Fruit fly (Drosophila melanogaster): ENCODE measurements around the gene CG12213.
A peak's percentile ranks its signal among the peaks of the same experiment; 100 is the strongest.

The CG12213 gene

dm6 chr3R:12005417-12005816 lies 37.9 kb upstream of the CG12213 start, which contains the start of gene Tk:
TSS of gene Tk (minus strand) at chr3R:12005473.
- TF ChIP-seq Myc (optimal IDR thresholded peaks at IDR 0.05): no peak
- no peak for TF ChIP-seq Abd-B (GFP tag; optimal IDR thresholded peaks at IDR 0.05)
- no peak for TF ChIP-seq rgr (GFP tag; optimal IDR thresholded peaks at IDR 0.05)
- no peak for TF ChIP-seq ey (GFP tag; optimal IDR thresholded peaks at IDR 0.05)
- TF ChIP-seq jim (GFP tag; optimal IDR thresholded peaks at IDR 0.05): no peak
- no peak for TF ChIP-seq Vsx2 (GFP tag; optimal IDR thresholded peaks at IDR 0.05; ENCODE audit: partially characterized antibody)
- TF ChIP-seq woc (GFP tag; optimal IDR thresholded peaks at IDR 0.05): no peak
- no peak for TF ChIP-seq h (GFP tag; optimal IDR thresholded peaks at IDR 0.05)
- TF ChIP-seq Rel (GFP tag; optimal IDR thresholded peaks at IDR 0.05): no peak
- TF ChIP-seq Rel (tag; optimal IDR thresholded peaks at IDR 0.05): no peak
- no peak for TF ChIP-seq N (GFP tag; optimal IDR thresholded peaks at IDR 0.05)
- no peak for TF ChIP-seq Mio (GFP tag; optimal IDR thresholded peaks at IDR 0.05)
- TF ChIP-seq fru (GFP tag; optimal IDR thresholded peaks at IDR 0.05): no peak

dm6 chr3R:11999074-11999473 lies 31.6 kb upstream of the CG12213 start, which contains the start of gene Ect3:
TSS of gene Ect3 (plus strand) at chr3R:11999278.
- TF ChIP-seq Rel (GFP tag; optimal IDR thresholded peaks at IDR 0.05) (no peak), Rel (tag; optimal IDR thresholded peaks at IDR 0.05) (no peak), woc (GFP tag; optimal IDR thresholded peaks at IDR 0.05) (no peak), Dfd (GFP tag; optimal IDR thresholded peaks at IDR 0.05) (no peak), ey (GFP tag; optimal IDR thresholded peaks at IDR 0.05) (no peak), tai (GFP tag; optimal IDR thresholded peaks at IDR 0.05) (no peak), dl (GFP tag; optimal IDR thresholded peaks at IDR 0.05; ENCODE audit: insufficient read depth in 1 of 2, partially characterized antibody in 2 of 2) (no peak), Dif (GFP tag; optimal IDR thresholded peaks at IDR 0.05; ENCODE audit: partially characterized antibody) (no peak), jim (GFP tag; optimal IDR thresholded peaks at IDR 0.05) (no peak), Vsx2 (GFP tag; optimal IDR thresholded peaks at IDR 0.05; ENCODE audit: partially characterized antibody) (no peak), fru (GFP tag; optimal IDR thresholded peaks at IDR 0.05) (no peak), N (GFP tag; optimal IDR thresholded peaks at IDR 0.05) (no peak), CrebA (GFP tag; optimal IDR thresholded peaks at IDR 0.05; ENCODE audit: borderline replicate concordance) (no peak), h (GFP tag; optimal IDR thresholded peaks at IDR 0.05) (no peak), dmrt93B (GFP tag; optimal IDR thresholded peaks at IDR 0.05) (no peak)

dm6 chr3R:11998130-11998529 lies 30.6 kb upstream of the CG12213 start:
- TF ChIP-seq Vsx2 (GFP tag; optimal IDR thresholded peaks at IDR 0.05; ENCODE audit: partially characterized antibody): no peak
- peak; percentile 39 for TF ChIP-seq Dfd (GFP tag; optimal IDR thresholded peaks at IDR 0.05)

- TF ChIP-seq br (GFP tag; optimal IDR thresholded peaks at IDR 0.05) (peak; percentile 6), Hr83 (GFP tag; optimal IDR thresholded peaks at IDR 0.05; ENCODE audit: poor library complexity, severe bottlenecking) (peak; percentile 49), h (GFP tag; optimal IDR thresholded peaks at IDR 0.05) (peak; percentile 4), jim (GFP tag; optimal IDR thresholded peaks at IDR 0.05) (no peak), Jra (GFP tag; optimal IDR thresholded peaks at IDR 0.05) (peak; percentile 14), Myc (optimal IDR thresholded peaks at IDR 0.05) (no peak), CrebA (GFP tag; optimal IDR thresholded peaks at IDR 0.05; ENCODE audit: borderline replicate concordance) (no peak), fru (GFP tag; optimal IDR thresholded peaks at IDR 0.05) (peak; percentile 58), tai (GFP tag; optimal IDR thresholded peaks at IDR 0.05) (peak; percentile 18), rgr (GFP tag; optimal IDR thresholded peaks at IDR 0.05) (peak; percentile 22)
Observed at dm6 chr3R:11992934-11993670, 25.6 kb upstream of the CG12213 start, which contains the start of gene mfas. TSS of gene mfas (minus strand) at chr3R:11993315.

dm6 chr3R:11991538-11992164 lies 24.2 kb upstream of the CG12213 start:
- TF ChIP-seq Rel (GFP tag; optimal IDR thresholded peaks at IDR 0.05): no peak
- TF ChIP-seq Rel (tag; optimal IDR thresholded peaks at IDR 0.05): peak; percentile 59
- TF ChIP-seq tai (GFP tag; optimal IDR thresholded peaks at IDR 0.05): no peak

dm6 chr3R:11989996-11990395 lies 22.5 kb upstream of the CG12213 start:
- TF ChIP-seq Hr78 (GFP tag; optimal IDR thresholded peaks at IDR 0.05) (no peak), usp (GFP tag; optimal IDR thresholded peaks at IDR 0.05) (no peak), br (GFP tag; optimal IDR thresholded peaks at IDR 0.05) (no peak), CG32264 (GFP tag; optimal IDR thresholded peaks at IDR 0.05) (no peak), ey (GFP tag; optimal IDR thresholded peaks at IDR 0.05) (no peak), woc (GFP tag; optimal IDR thresholded peaks at IDR 0.05) (no peak), HLH106 (tag; optimal IDR thresholded peaks at IDR 0.05) (no peak), psq (GFP tag; optimal IDR thresholded peaks at IDR 0.05) (no peak), dsf (GFP tag; optimal IDR thresholded peaks at IDR 0.05; ENCODE audit: borderline replicate concordance) (no peak)
